Worm (Caenorhabditis elegans) whole organism, young adult: ENCODE data around the gene tmem-135.

Source experiments
- B0035.1 ChIP-seq: sonication (generic microtip); optimal IDR thresholded peaks from 2 replicates; lab custom pipeline; 2016; ENCODE audit warnings: missing genetic modification characterization, mild to moderate bottlenecking, missing compliant biosample characterization, missing genotype, missing genetic modification reagents
- F22D6.2 ChIP-seq: sonication (generic microtip); optimal IDR thresholded peaks from 2 replicates; lab custom pipeline; 2016; ENCODE audit warnings: mild to moderate bottlenecking, missing genetic modification characterization, missing compliant biosample characterization
- F23B12.7 ChIP-seq: sonication (generic microtip); optimal IDR thresholded peaks from 2 replicates; lab custom pipeline; 2017; ENCODE audit warnings: missing genetic modification characterization, mild to moderate bottlenecking, missing compliant biosample characterization, antibody characterized with exemption, moderate library complexity; ENCODE audit not compliant: insufficient read depth
- F33H1.4 ChIP-seq: fragments of 200-800 bp; sonication (Bioruptor generic); IDR thresholded peaks from 2 replicates; pipeline ENCODE4 v1.3.6; 2022; ENCODE audit warnings: missing genetic modification reagents, missing genetic modification characterization, missing compliant biosample characterization
- F57C9.4 ChIP-seq: sonication (generic microtip); optimal IDR thresholded peaks from 2 replicates; lab custom pipeline; 2017; ENCODE audit warnings: mild to moderate bottlenecking, missing genetic modification characterization, missing compliant biosample characterization
- Y53G8AR.9 ChIP-seq: fragments of 200-800 bp; sonication (Bioruptor generic); conservative IDR thresholded peaks from 2 replicates; pipeline ENCODE4 v1.3.6; 2022; ENCODE audit warnings: missing genetic modification reagents, missing genetic modification characterization, missing compliant biosample characterization
- Y79H2A.3 ChIP-seq: fragments of 200-800 bp; sonication (Bioruptor generic); conservative IDR thresholded peaks from 2 replicates; pipeline ENCODE4 v1.3.6; 2022; ENCODE audit warnings: missing genetic modification reagents, missing genetic modification characterization, missing compliant biosample characterization
- atf-7 ChIP-seq: sonication (generic microtip); optimal IDR thresholded peaks from 2 replicates; lab custom pipeline; 2017; ENCODE audit warnings: mild to moderate bottlenecking, missing genetic modification characterization, missing compliant biosample characterization
- athp-1 ChIP-seq: sonication (generic microtip); optimal IDR thresholded peaks from 2 replicates; lab custom pipeline; 2017; ENCODE audit warnings: mild to moderate bottlenecking, missing genetic modification characterization, missing compliant biosample characterization
- attf-3 ChIP-seq: fragments of 200-800 bp; sonication (Bioruptor generic); conservative IDR thresholded peaks from 2 replicates; pipeline ENCODE4 v1.3.6; 2022; ENCODE audit warnings: missing genetic modification reagents, missing genetic modification characterization, missing compliant biosample characterization
- attf-5 ChIP-seq: fragments of 200-800 bp; sonication (Bioruptor generic); optimal IDR thresholded peaks from 2 replicates; lab custom pipeline; 2018; ENCODE audit warnings: mild to moderate bottlenecking, missing genetic modification characterization, missing compliant biosample characterization
- attf-6 ChIP-seq: fragments of 200-800 bp; sonication (Bioruptor generic); IDR thresholded peaks from 2 replicates; pipeline ENCODE4 v1.3.6; 2022; ENCODE audit warnings: missing genetic modification reagents, missing genetic modification characterization, missing compliant biosample characterization
- bed-2 ChIP-seq: fragments of 200-800 bp; sonication (Bioruptor generic); IDR thresholded peaks from 2 replicates; pipeline ENCODE4 v1.3.6; 2022; ENCODE audit warnings: missing genetic modification reagents, missing genetic modification characterization, missing compliant biosample characterization
- cebp-1 ChIP-seq, 2 experiments: fragments of 200-800 bp in 1 of 2; sonication (Bioruptor generic) in 1 of 2; sonication (generic microtip) in 1 of 2; IDR thresholded peaks in 1 of 2; optimal IDR thresholded peaks in 1 of 2; 2 replicates each; pipeline versions ENCODE4 v1.3.6 to Lab custom; 2017 to 2022; ENCODE audit warnings: missing compliant biosample characterization in 2 of 2, missing genetic modification characterization in 2 of 2, mild to moderate bottlenecking in 1 of 2, missing genetic modification reagents in 1 of 2, moderate library complexity in 1 of 2
- cebp-2 ChIP-seq: fragments of 200-800 bp; sonication (Bioruptor generic); IDR thresholded peaks from 2 replicates; pipeline ENCODE4 v1.3.6; 2022; ENCODE audit warnings: missing genetic modification characterization, missing compliant biosample characterization
- ceh-27 ChIP-seq: fragments of 200-800 bp; sonication (Bioruptor generic); optimal IDR thresholded peaks from 2 replicates; lab custom pipeline; 2018; ENCODE audit warnings: mild to moderate bottlenecking, missing genetic modification characterization, moderate library complexity, missing compliant biosample characterization
- die-1 ChIP-seq: sonication (generic microtip); optimal IDR thresholded peaks from 2 replicates; lab custom pipeline; 2016; ENCODE audit warnings: missing genotype, mild to moderate bottlenecking, missing genetic modification characterization, missing compliant biosample characterization
- egrh-3 ChIP-seq: fragments of 200-800 bp; sonication (Bioruptor generic); IDR thresholded peaks from 2 replicates; pipeline ENCODE4 v1.3.6; 2022; ENCODE audit warnings: missing genetic modification reagents, missing genetic modification characterization, missing compliant biosample characterization
- ekl-4 ChIP-seq: fragments of 200-800 bp; sonication (Bioruptor generic); IDR thresholded peaks from 2 replicates; pipeline ENCODE4 v1.3.6; 2022; ENCODE audit warnings: missing genetic modification reagents, missing genetic modification characterization, missing compliant biosample characterization
- ets-4 ChIP-seq: fragments of 200-800 bp; sonication (Bioruptor generic); optimal IDR thresholded peaks from 2 replicates; lab custom pipeline; 2018; ENCODE audit warnings: mild to moderate bottlenecking, missing genetic modification characterization, missing compliant biosample characterization
- fkh-3 ChIP-seq: sonication (generic microtip); optimal IDR thresholded peaks from 2 replicates; lab custom pipeline; 2016; ENCODE audit warnings: mild to moderate bottlenecking, missing genetic modification characterization, missing compliant biosample characterization
- hmg-1.2 ChIP-seq: fragments of 200-800 bp; sonication (Bioruptor generic); IDR thresholded peaks from 2 replicates; pipeline ENCODE4 v1.3.6; 2022; ENCODE audit warnings: missing genetic modification reagents, missing genetic modification characterization, missing compliant biosample characterization
- let-607 ChIP-seq, 2 experiments: fragments of 200-800 bp in 1 of 2; sonication (Bioruptor generic) in 1 of 2; sonication (generic microtip) in 1 of 2; optimal IDR thresholded peaks; 2 replicates each; lab custom pipeline; 2016 to 2018; ENCODE audit warnings: mild to moderate bottlenecking in 2 of 2, missing compliant biosample characterization in 2 of 2, missing genetic modification characterization in 2 of 2, moderate library complexity in 2 of 2, missing genotype in 1 of 2
- lin-35 ChIP-seq, 3 experiments: fragments of 150-350 bp in 2 of 3; sonication (generic microtip) in 1 of 3; optimal IDR thresholded peaks; 2 replicates each; lab custom pipeline; 2014 to 2018; ENCODE audit warnings: missing biosample characterization in 3 of 3, missing genetic modification characterization in 3 of 3, missing genetic modification reagents in 3 of 3
- lin-40 ChIP-seq: sonication (generic microtip); optimal IDR thresholded peaks from 2 replicates; lab custom pipeline; 2016; ENCODE audit warnings: missing genetic modification characterization, mild to moderate bottlenecking, missing compliant biosample characterization, missing genotype, missing genetic modification reagents
- lsl-1 ChIP-seq: fragments of 200-800 bp; sonication (Bioruptor generic); optimal IDR thresholded peaks from 2 replicates; lab custom pipeline; 2018; ENCODE audit warnings: mild to moderate bottlenecking, missing genetic modification characterization, moderate library complexity, missing compliant biosample characterization
- lsy-27 ChIP-seq: sonication (generic microtip); optimal IDR thresholded peaks from 2 replicates; lab custom pipeline; 2017; ENCODE audit warnings: missing genetic modification characterization, mild to moderate bottlenecking, missing compliant biosample characterization, antibody characterized with exemption, missing genotype, borderline replicate concordance; ENCODE audit not compliant: insufficient read depth
- madf-10 ChIP-seq: sonication (generic microtip); optimal IDR thresholded peaks from 2 replicates; lab custom pipeline; 2016; ENCODE audit warnings: mild to moderate bottlenecking, missing genetic modification characterization, missing compliant biosample characterization
- madf-6 ChIP-seq: fragments of 200-800 bp; sonication (Bioruptor generic); IDR thresholded peaks from 2 replicates; pipeline ENCODE4 v1.3.6; 2022; ENCODE audit warnings: missing genetic modification reagents, missing genetic modification characterization, missing compliant biosample characterization
- mcd-1 ChIP-seq: fragments of 200-800 bp; sonication (Bioruptor generic); IDR thresholded peaks from 2 replicates; pipeline ENCODE4 v1.3.6; 2022; ENCODE audit warnings: missing genetic modification reagents, missing genetic modification characterization, missing compliant biosample characterization
- nfyb-1 ChIP-seq: fragments of 200-800 bp; sonication (Bioruptor generic); IDR thresholded peaks from 2 replicates; pipeline ENCODE4 v1.3.6; 2022; ENCODE audit warnings: missing genetic modification reagents, missing genetic modification characterization, missing compliant biosample characterization
- nhr-179 ChIP-seq: sonication (generic microtip); optimal IDR thresholded peaks from 2 replicates; lab custom pipeline; 2016; ENCODE audit warnings: mild to moderate bottlenecking, missing genetic modification characterization, missing compliant biosample characterization
- nhr-80 ChIP-seq: sonication (generic microtip); optimal IDR thresholded peaks from 2 replicates; lab custom pipeline; 2016; ENCODE audit warnings: missing genetic modification characterization, missing compliant biosample characterization
- pha-4 ChIP-seq: fragments of 150-350 bp; sonication (generic microtip); optimal IDR thresholded peaks from 2 replicates; lab custom pipeline; 2014; ENCODE audit warnings: missing biosample characterization, missing genetic modification reagents, missing genetic modification characterization
- snpc-1.1 ChIP-seq: sonication (generic microtip); optimal IDR thresholded peaks from 2 replicates; lab custom pipeline; 2017; ENCODE audit warnings: missing genetic modification characterization, mild to moderate bottlenecking, missing compliant biosample characterization, antibody characterized with exemption, moderate library complexity, missing genotype, missing genetic modification reagents; ENCODE audit not compliant: insufficient read depth
- snpc-4 ChIP-seq, 5 experiments: fragments of 150-350 bp in 1 of 5; sonication (generic microtip) in 4 of 5; optimal IDR thresholded peaks; 2 replicates each; lab custom pipeline; 2014 to 2018; ENCODE audit warnings: missing genetic modification characterization in 5 of 5, missing biosample characterization in 3 of 5, antibody characterized with exemption in 2 of 5, mild to moderate bottlenecking in 2 of 5, missing compliant biosample characterization in 2 of 5, missing genotype in 2 of 5, moderate library complexity in 2 of 5, missing genetic modification reagents in 1 of 5
- somi-1 ChIP-seq: fragments of 200-800 bp; sonication (Bioruptor generic); optimal IDR thresholded peaks from 2 replicates; lab custom pipeline; 2018; ENCODE audit warnings: mild to moderate bottlenecking, missing genetic modification characterization, missing compliant biosample characterization
- zfh-2 ChIP-seq: fragments of 200-800 bp; sonication (Bioruptor generic); conservative IDR thresholded peaks from 2 replicates; pipeline ENCODE4 v1.3.6; 2022; ENCODE audit warnings: missing genetic modification reagents, missing genetic modification characterization, missing compliant biosample characterization
- zim-3 ChIP-seq: sonication (generic microtip); optimal IDR thresholded peaks from 2 replicates; lab custom pipeline; 2017; ENCODE audit warnings: mild to moderate bottlenecking, missing genetic modification characterization, moderate library complexity, missing compliant biosample characterization
- ztf-25 ChIP-seq: fragments of 200-800 bp; sonication (Bioruptor generic); IDR thresholded peaks from 2 replicates; pipeline ENCODE4 v1.3.6; 2022; ENCODE audit warnings: missing genetic modification reagents, missing genetic modification characterization, missing compliant biosample characterization
- ztf-6 ChIP-seq: fragments of 200-800 bp; sonication (Bioruptor generic); IDR thresholded peaks from 2 replicates; pipeline ENCODE4 v1.3.6; 2022; ENCODE audit warnings: missing genetic modification reagents, missing genetic modification characterization, missing compliant biosample characterization

Gene tmem-135

DNA sequence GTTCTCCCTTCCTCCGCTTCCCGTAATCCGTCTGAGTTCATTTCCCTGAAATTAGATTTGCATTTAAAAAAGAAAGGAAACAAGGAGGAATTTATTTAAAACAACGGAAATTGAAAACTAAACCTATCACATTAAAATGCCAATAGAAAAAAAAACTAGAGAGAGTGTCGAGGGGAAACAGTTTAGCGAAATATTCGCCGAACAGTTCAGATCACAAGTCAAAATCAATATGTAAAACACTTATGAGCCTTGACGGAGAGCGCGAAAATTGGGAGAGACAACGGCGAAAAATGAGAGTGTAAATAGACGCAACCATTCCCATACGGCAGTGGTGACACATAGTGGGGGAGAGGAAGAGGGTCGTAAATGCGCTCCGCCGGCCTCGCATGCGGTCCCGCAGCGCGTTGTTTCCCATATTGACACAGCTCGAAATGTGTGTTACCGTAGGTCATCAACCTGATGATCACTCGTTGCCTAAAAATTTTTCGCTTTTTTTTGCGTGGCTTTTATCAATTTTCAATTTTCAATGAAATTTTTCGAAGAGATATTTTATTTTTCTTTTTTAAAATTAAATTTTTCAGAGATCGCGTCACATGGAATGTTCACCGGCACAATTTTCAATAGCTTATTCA lies 38.3 kb downstream of the tmem-135 start, which contains the start of the genes dnj-14 and glit-1 (continued):
- TF ChIP-seq nfyb-1 (GFP tag; lab: Robert Waterston, UW) (peak; percentile 82), F23B12.7 (tag; lab: Kevin White, UChicago) (peak; percentile 78), athp-1 (peak; percentile 36), madf-10 (peak; percentile 84), attf-6 (no peak), cebp-1 (GFP tag; IDR thresholded peaks at IDR 0.05; lab: Robert Waterston, UW) (peak; percentile 52; the same call in 1 of the 2 replicates), cebp-1 (tag; optimal IDR thresholded peaks at IDR 0.05; lab: Kevin White, UChicago) (peak; percentile 89), lsl-1 (GFP tag; lab: Kevin White, UChicago) (peak; percentile 28), snpc-1.1 (tag; lab: Kevin White, UChicago) (no peak), egrh-3 (GFP tag; lab: Robert Waterston, UW) (peak; percentile 46; the same call in 1 of the 2 replicates), bed-2 (GFP tag; lab: Robert Waterston, UW) (peak; percentile 12; the same call in 1 of the 2 replicates), somi-1 (peak; percentile 4), nhr-80 (tag; lab: Kevin White, UChicago) (peak; percentile 98), lin-40 (tag; lab: Kevin White, UChicago) (peak; percentile 81), attf-5 (peak; percentile 94), let-607 (tag; optimal IDR thresholded peaks at IDR 0.05; lab: Kevin White, UChicago) (peak; percentile 74 to 80), ekl-4 (GFP tag; lab: Robert Waterston, UW) (0 out of 2 replicates have a peak, but pooled peaks have one; percentile 20), F33H1.4 (peak; percentile 79), mcd-1 (GFP tag; lab: Robert Waterston, UW) (peak; percentile 89), cebp-2 (GFP tag; lab: Robert Waterston, UW) (no peak), die-1 (tag; lab: Kevin White, UChicago) (no peak), fkh-3 (tag; lab: Kevin White, UChicago) (no peak), attf-3 (0 out of 2 replicates have a peak, but pooled peaks have one; percentile 11), Y53G8AR.9 (0 out of 2 replicates have a peak, but pooled peaks have one; percentile 35), pha-4 (tag; lab: Kevin White, UChicago) (peak; percentile 89), nhr-179 (no peak), ceh-27 (peak; percentile 91), ets-4 (peak; percentile 58), lin-35 (GFP tag; optimal IDR thresholded peaks at IDR 0.05; lab: Kevin White, UChicago) (peak in 1 of 3 experiments; percentile 58), hmg-1.2 (peak; percentile 71), ztf-6 (0 out of 2 replicates have a peak, but pooled peaks have one; percentile 40), snpc-4 (GFP tag; optimal IDR thresholded peaks at IDR 0.05; lab: Kevin White, UChicago) (no peak), snpc-4 (tag; optimal IDR thresholded peaks at IDR 0.05; lab: Kevin White, UChicago) (peak in 3 of 4 experiments; percentile 49 to 70 (median 53))

DNA sequence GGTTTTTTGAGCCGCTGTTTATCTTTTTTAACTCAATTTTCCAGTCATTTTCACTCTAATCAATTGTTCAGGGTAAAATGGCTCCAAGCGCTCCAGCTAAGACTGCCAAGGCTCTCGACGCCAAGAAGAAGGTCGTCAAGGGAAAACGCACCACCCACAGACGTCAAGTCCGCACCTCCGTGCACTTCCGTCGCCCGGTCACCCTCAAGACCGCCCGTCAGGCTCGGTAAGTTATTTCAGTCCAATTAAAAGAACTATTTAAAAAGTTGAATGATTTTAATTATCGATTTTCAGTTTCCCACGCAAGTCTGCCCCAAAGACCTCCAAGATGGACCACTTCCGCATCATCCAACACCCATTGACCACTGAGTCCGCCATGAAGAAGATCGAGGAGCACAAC lies 41.6 kb downstream of the tmem-135 start, which contains the start of gene rpl-25.1:
Gene rpl-25.1 (plus strand): TSS at position 72 of the 400 bp plus-strand sequence.
- TF ChIP-seq B0035.1 (no peak), zfh-2 (GFP tag; lab: Robert Waterston, UW) (peak; percentile 78)

DNA sequence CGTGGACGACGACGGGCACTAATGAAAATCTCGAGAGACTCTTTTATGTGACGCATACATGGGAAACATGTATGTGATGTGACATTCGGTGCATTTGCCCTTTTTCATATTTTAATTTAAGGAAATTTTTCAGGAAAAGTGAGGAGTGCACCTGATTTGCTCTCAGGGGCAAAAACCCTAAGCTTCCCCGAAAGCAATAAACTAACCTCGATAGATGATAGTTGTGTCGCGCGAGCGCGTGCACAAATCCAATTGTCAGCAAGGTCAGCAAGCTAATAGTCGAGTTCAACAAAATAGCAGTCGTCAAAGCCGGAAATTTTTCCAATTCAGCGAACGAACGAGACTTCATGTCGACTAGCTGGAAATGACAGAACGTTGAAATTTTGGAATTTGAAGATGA lies 44.6 kb downstream of the tmem-135 start:
- no peak for TF ChIP-seq attf-6
- no peak for TF ChIP-seq hmg-1.2
- TF ChIP-seq lsy-27, result no peak
- no peak for TF ChIP-seq madf-6 (GFP tag; lab: Robert Waterston, UW)
- TF ChIP-seq Y79H2A.3 (GFP tag; lab: Robert Waterston, UW), result no peak
- no peak for TF ChIP-seq atf-7 (tag; lab: Kevin White, UChicago)
- no peak for TF ChIP-seq F22D6.2 (tag; lab: Kevin White, UChicago)
- TF ChIP-seq ekl-4 (GFP tag; lab: Robert Waterston, UW), result no peak
- no peak for TF ChIP-seq F57C9.4
- no peak for TF ChIP-seq zim-3
- TF ChIP-seq ztf-25 (GFP tag; lab: Robert Waterston, UW), result no peak
- TF ChIP-seq, all 124 proteins: peak for 0
